Worm (Caenorhabditis elegans) whole organism, early embryonic: Measurements from ENCODE around the gene fem-1.

Experiments
- B0310.2 ChIP-seq: sonication (generic microtip); optimal IDR thresholded peaks from 2 replicates; lab custom pipeline; 2016; ENCODE audit warnings: mild to moderate bottlenecking, missing genetic modification characterization, missing compliant biosample characterization
- ama-1 ChIP-seq: fragments of 150-350 bp; optimal IDR thresholded peaks from 2 replicates; lab custom pipeline; 2014
- ets-7 ChIP-seq: sonication (generic microtip); optimal IDR thresholded peaks from 2 replicates; lab custom pipeline; 2016; ENCODE audit warnings: missing genotype, missing genetic modification characterization, missing compliant biosample characterization
- hnd-1 ChIP-seq: sonication (generic microtip); optimal IDR thresholded peaks from 2 replicates; lab custom pipeline; 2016; ENCODE audit warnings: missing genetic modification characterization, missing compliant biosample characterization

- TF ChIP-seq B0310.2 (tag; lab: Kevin White, UChicago) (no peak), hnd-1 (no peak), ets-7 (tag; lab: Kevin White, UChicago) (no peak), ama-1 (no peak)
These were observed 7.0 kb upstream of the fem-1 start, which contains the start of gene cec-6 for ce11 chrIV:5544609-5545214.
